Fruit fly (Drosophila melanogaster): Measurements from ENCODE around the gene RpL30.

Gene RpL30

dm6 chr2L:19014032-19014880 lies 5.2 kb upstream of the RpL30 start (continued):
- TF ChIP-seq ato (GFP tag; IDR thresholded peaks at IDR 0.05; ENCODE audit: partially characterized antibody) (no peak), ro (GFP tag; IDR thresholded peaks at IDR 0.05) (no peak), CG9609 (GFP tag; optimal IDR thresholded peaks at IDR 0.05) (no peak), lmd (GFP tag; IDR thresholded peaks at IDR 0.05) (peak; percentile 62), Sry-δ (GFP tag; optimal IDR thresholded peaks at IDR 0.05) (no peak), Nf-YB (GFP tag; optimal IDR thresholded peaks at IDR 0.05) (peak; percentile 55), Ptx1 (GFP tag; IDR thresholded peaks at IDR 0.05) (peak; percentile 73), CG15696 (tag; optimal IDR thresholded peaks at IDR 0.05) (peak; percentile 26), Gug (GFP tag; IDR thresholded peaks at IDR 0.05) (peak; percentile 6; the same call in 1 of the 4 replicates), CkIIα-i1 (GFP tag; IDR thresholded peaks at IDR 0.05) (no peak), Hr51 (GFP tag; optimal IDR thresholded peaks at IDR 0.05) (peak in 1 of 2 experiments; percentile 79), ase (GFP tag; IDR thresholded peaks at IDR 0.05) (no peak), CHES-1-like (GFP tag; optimal IDR thresholded peaks at IDR 0.05) (no peak), Awh (GFP tag; IDR thresholded peaks at IDR 0.05) (0 out of 2 replicates have a peak, but pooled peaks have one; percentile 10), gce (GFP tag; IDR thresholded peaks at IDR 0.05) (no peak), D (optimal IDR thresholded peaks at IDR 0.05) (no peak), D (GFP tag; optimal IDR thresholded peaks at IDR 0.05) (peak; percentile 69), D19A (tag; optimal IDR thresholded peaks at IDR 0.05) (peak; percentile 69), Opbp (GFP tag; IDR thresholded peaks at IDR 0.05; ENCODE audit: partially characterized antibody) (no peak), CG8281 (tag; optimal IDR thresholded peaks at IDR 0.05) (peak; percentile 59), CG4730 (GFP tag; IDR thresholded peaks at IDR 0.05) (peak; percentile 16; the same call in 1 of the 2 replicates), prd (optimal IDR thresholded peaks at IDR 0.05) (no peak), prd (GFP tag; IDR thresholded peaks at IDR 0.05) (peak; percentile 74), Antp (GFP tag; optimal IDR thresholded peaks at IDR 0.05) (no peak), gro (GFP tag; optimal IDR thresholded peaks at IDR 0.05) (no peak), CG10274 (GFP tag; optimal IDR thresholded peaks at IDR 0.05) (peak; percentile 15), CG7271 (tag; optimal IDR thresholded peaks at IDR 0.05) (no peak), Xrp1 (GFP tag; IDR thresholded peaks at IDR 0.05) (peak; percentile 73), CG34422 (GFP tag; IDR thresholded peaks at IDR 0.05) (peak; percentile 50; the same call in 1 of the 3 replicates), fd3F (GFP tag; optimal IDR thresholded peaks at IDR 0.05) (peak; percentile 65), run (tag; optimal IDR thresholded peaks at IDR 0.05) (peak; percentile 59), pzg (GFP tag; optimal IDR thresholded peaks at IDR 0.05) (no peak), emc (GFP tag; optimal IDR thresholded peaks at IDR 0.05) (no peak), CG15479 (GFP tag; optimal IDR thresholded peaks at IDR 0.05) (no peak), twi (tag; optimal IDR thresholded peaks at IDR 0.05) (peak; percentile 39), sima (GFP tag; optimal IDR thresholded peaks at IDR 0.05) (no peak), CG12659 (GFP tag; optimal IDR thresholded peaks at IDR 0.05) (peak; percentile 86), Atf6 (GFP tag; IDR thresholded peaks at IDR 0.05) (peak; percentile 63), CG31224 (GFP tag; IDR thresholded peaks at IDR 0.05) (peak; percentile 51; the same call in 1 of the 2 replicates), gem (tag; optimal IDR thresholded peaks at IDR 0.05) (peak; percentile 86), NfI (GFP tag; optimal IDR thresholded peaks at IDR 0.05) (peak; percentile 84), wor (GFP tag; IDR thresholded peaks at IDR 0.05) (peak; percentile 46; the same call in 1 of the 2 replicates), croc (GFP tag; conservative IDR thresholded peaks at IDR 0.05) (peak; percentile 55; the same call in 2 of the 3 replicates), CG4328 (GFP tag; optimal IDR thresholded peaks at IDR 0.05) (peak; percentile 73), unc-4 (GFP tag; IDR thresholded peaks at IDR 0.05; ENCODE audit: partially characterized antibody) (no peak), HHEX (GFP tag; optimal IDR thresholded peaks at IDR 0.05) (peak; percentile 73), dm (GFP tag; optimal IDR thresholded peaks at IDR 0.05) (no peak), Gsc (GFP tag; IDR thresholded peaks at IDR 0.05) (no peak), CG18011 (GFP tag; optimal IDR thresholded peaks at IDR 0.05) (peak; percentile 4)

All from whole organism, embryonic.